Fruit fly (Drosophila melanogaster) whole organism, prepupa: ENCODE results near the gene CG15742.

Source experiments
- CG10669 ChIP-seq: fragments of 200-800 bp; sonication (Bioruptor generic); optimal IDR thresholded peaks from 3 replicates; lab custom pipeline; 2018; ENCODE audit warnings: missing biosample characterization, mild to moderate bottlenecking, missing genetic modification characterization, moderate library complexity
- CG11294 ChIP-seq: fragments of 200-800 bp; sonication (Bioruptor generic); IDR thresholded peaks from 2 replicates; pipeline ENCODE4 v1.3.6; 2022; ENCODE audit warnings: missing biosample characterization, missing genetic modification characterization
- CG11762 ChIP-seq: fragments of 200-800 bp; sonication (Bioruptor generic); optimal IDR thresholded peaks from 3 replicates; lab custom pipeline; 2016; ENCODE audit warnings: missing biosample characterization, missing genetic modification characterization; ENCODE audit not compliant: insufficient read depth
- CG11902 ChIP-seq: fragments of 200-800 bp; sonication (Bioruptor generic); optimal IDR thresholded peaks from 3 replicates; lab custom pipeline; 2016; ENCODE audit warnings: missing biosample characterization, missing genetic modification characterization
- CG15336 ChIP-seq: fragments of 200-800 bp; sonication (Bioruptor generic); IDR thresholded peaks from 2 replicates; pipeline ENCODE4 v1.3.6; 2022; ENCODE audit warnings: missing biosample characterization, missing genetic modification characterization
- CG1621 ChIP-seq: fragments of 200-800 bp; sonication (Bioruptor generic); optimal IDR thresholded peaks from 3 replicates; lab custom pipeline; 2018; ENCODE audit warnings: missing biosample characterization, mild to moderate bottlenecking, missing genetic modification characterization
- CG16779 ChIP-seq: fragments of 200-800 bp; sonication (Bioruptor generic); optimal IDR thresholded peaks from 3 replicates; lab custom pipeline; 2017; ENCODE audit warnings: missing biosample characterization, mild to moderate bottlenecking, missing genetic modification characterization
- CG32006 ChIP-seq: fragments of 200-800 bp; sonication (Bioruptor generic); optimal IDR thresholded peaks from 3 replicates; lab custom pipeline; 2017; ENCODE audit warnings: missing biosample characterization, mild to moderate bottlenecking, missing genetic modification characterization
- CG3919 ChIP-seq: fragments of 200-800 bp; sonication (Bioruptor generic); optimal IDR thresholded peaks from 3 replicates; lab custom pipeline; 2016; ENCODE audit warnings: missing biosample characterization, missing genetic modification characterization
- CG4318 ChIP-seq: fragments of 200-800 bp; sonication (Bioruptor generic); optimal IDR thresholded peaks from 3 replicates; lab custom pipeline; 2017; ENCODE audit warnings: missing biosample characterization, mild to moderate bottlenecking, missing genetic modification characterization
- CG6163 ChIP-seq: fragments of 200-800 bp; sonication (Bioruptor generic); IDR thresholded peaks from 3 replicates; pipeline ENCODE4 v1.3.6; 2022; ENCODE audit warnings: missing biosample characterization, missing genetic modification characterization
- CG6276 ChIP-seq: fragments of 200-800 bp; sonication (Bioruptor generic); optimal IDR thresholded peaks from 2 replicates; lab custom pipeline; 2017; ENCODE audit warnings: missing biosample characterization, mild to moderate bottlenecking, missing genetic modification characterization
- CG6792 ChIP-seq: fragments of 200-800 bp; sonication (Bioruptor generic); optimal IDR thresholded peaks from 3 replicates; lab custom pipeline; 2016; ENCODE audit warnings: missing biosample characterization, missing genetic modification characterization
- CG6808 ChIP-seq: fragments of 200-800 bp; sonication (Bioruptor generic); optimal IDR thresholded peaks from 3 replicates; lab custom pipeline; 2017; ENCODE audit warnings: missing biosample characterization, missing genetic modification characterization, mild to moderate bottlenecking, moderate library complexity, missing genetic modification reagents
- CG7368 ChIP-seq: fragments of 200-800 bp; sonication (Bioruptor generic); optimal IDR thresholded peaks from 3 replicates; lab custom pipeline; 2016; ENCODE audit warnings: missing biosample characterization, missing genetic modification characterization
- CG8119 ChIP-seq: fragments of 200-800 bp; sonication (Bioruptor generic); IDR thresholded peaks from 3 replicates; pipeline ENCODE4 v1.3.6; 2022; ENCODE audit warnings: missing biosample characterization, missing genetic modification characterization
- CG8319 ChIP-seq: fragments of 200-800 bp; sonication (Bioruptor generic); optimal IDR thresholded peaks from 3 replicates; lab custom pipeline; 2016; ENCODE audit warnings: missing biosample characterization, missing genetic modification characterization
- CG8632 ChIP-seq: fragments of 200-800 bp; sonication (Bioruptor generic); optimal IDR thresholded peaks from 3 replicates; lab custom pipeline; 2016; ENCODE audit warnings: missing biosample characterization, missing genetic modification characterization
- CG9139 ChIP-seq: fragments of 200-800 bp; sonication (Bioruptor generic); optimal IDR thresholded peaks from 3 replicates; lab custom pipeline; 2017; ENCODE audit warnings: missing biosample characterization, mild to moderate bottlenecking, missing genetic modification characterization
- Eip75B ChIP-seq: fragments of 200-800 bp; sonication (Bioruptor generic); optimal IDR thresholded peaks from 3 replicates; lab custom pipeline; 2016; ENCODE audit warnings: missing biosample characterization, missing genetic modification characterization
- Eip78C ChIP-seq: fragments of 200-800 bp; sonication (Bioruptor generic); peaks from one replicate; lab custom pipeline; 2016; ENCODE audit warnings: missing biosample characterization, missing genetic modification characterization
- Eip93F ChIP-seq: fragments of 200-800 bp; sonication (Bioruptor generic); optimal IDR thresholded peaks from 2 replicates; lab custom pipeline; 2016; ENCODE audit warnings: missing biosample characterization, mild to moderate bottlenecking, missing genetic modification characterization
- Ets96B ChIP-seq: fragments of 200-800 bp; optimal IDR thresholded peaks from 2 replicates; lab custom pipeline; 2019; ENCODE audit warnings: missing biosample characterization, mild to moderate bottlenecking, missing genetic modification characterization, moderate library complexity
- Gug ChIP-seq: fragments of 200-800 bp; sonication (Bioruptor generic); IDR thresholded peaks from 2 replicates; pipeline ENCODE4 v1.3.6; 2022; ENCODE audit warnings: missing biosample characterization, missing genetic modification characterization
- Hr39 ChIP-seq: fragments of 200-800 bp; sonication (Bioruptor generic); optimal IDR thresholded peaks from 2 replicates; lab custom pipeline; 2016; ENCODE audit warnings: missing biosample characterization, missing genetic modification characterization
- Hr4 ChIP-seq: fragments of 200-800 bp; sonication (Bioruptor generic); optimal IDR thresholded peaks from 3 replicates; lab custom pipeline; 2016; ENCODE audit warnings: missing biosample characterization, missing genetic modification characterization
- Lpt ChIP-seq: fragments of 200-800 bp; sonication (Bioruptor generic); optimal IDR thresholded peaks from 3 replicates; lab custom pipeline; 2016; ENCODE audit warnings: missing biosample characterization, missing genetic modification characterization
- Met ChIP-seq: fragments of 200-800 bp; sonication (Bioruptor generic); optimal IDR thresholded peaks from 3 replicates; lab custom pipeline; 2016; ENCODE audit warnings: missing biosample characterization, missing genetic modification characterization
- OdsH ChIP-seq: fragments of 200-800 bp; sonication (Bioruptor generic); optimal IDR thresholded peaks from 3 replicates; lab custom pipeline; 2016; ENCODE audit warnings: missing biosample characterization, missing genetic modification characterization
- Smox ChIP-seq: fragments of 200-800 bp; sonication (Bioruptor generic); optimal IDR thresholded peaks from 3 replicates; lab custom pipeline; 2016; ENCODE audit warnings: missing biosample characterization, missing genetic modification characterization
- Sox14 ChIP-seq: fragments of 200-800 bp; sonication (Bioruptor generic); optimal IDR thresholded peaks from 3 replicates; lab custom pipeline; 2016; ENCODE audit warnings: missing biosample characterization, missing genetic modification characterization
- Sox15 ChIP-seq: fragments of 200-800 bp; sonication (Bioruptor generic); optimal IDR thresholded peaks from 3 replicates; lab custom pipeline; 2016; ENCODE audit warnings: missing biosample characterization, missing genetic modification characterization
- achi ChIP-seq: fragments of 200-800 bp; sonication (Bioruptor generic); optimal IDR thresholded peaks from 3 replicates; lab custom pipeline; 2016; ENCODE audit warnings: missing biosample characterization, missing genetic modification characterization
- acj6 ChIP-seq: fragments of 200-800 bp; sonication (Bioruptor generic); optimal IDR thresholded peaks from 3 replicates; lab custom pipeline; 2016; ENCODE audit warnings: missing biosample characterization, missing genetic modification characterization
- cyc ChIP-seq: fragments of 200-800 bp; sonication (Bioruptor generic); optimal IDR thresholded peaks from 3 replicates; lab custom pipeline; 2016; ENCODE audit warnings: missing biosample characterization, missing genetic modification characterization
- dac ChIP-seq: fragments of 200-800 bp; sonication (Bioruptor generic); optimal IDR thresholded peaks from 2 replicates; lab custom pipeline; 2017; ENCODE audit warnings: missing biosample characterization, mild to moderate bottlenecking, missing genetic modification characterization
- dsx ChIP-seq: fragments of 200-800 bp; optimal IDR thresholded peaks from 3 replicates; lab custom pipeline; 2019; ENCODE audit warnings: missing biosample characterization, mild to moderate bottlenecking, missing genetic modification characterization, moderate library complexity; ENCODE audit not compliant: poor library complexity, severe bottlenecking
- eg ChIP-seq: fragments of 200-800 bp; sonication (Bioruptor generic); IDR thresholded peaks from 3 replicates; pipeline ENCODE4 v1.3.6; 2022; ENCODE audit warnings: missing biosample characterization, missing genetic modification characterization
- esn ChIP-seq: fragments of 200-800 bp; sonication (Bioruptor generic); optimal IDR thresholded peaks from 2 replicates; lab custom pipeline; 2016; ENCODE audit warnings: missing biosample characterization, mild to moderate bottlenecking, missing genetic modification characterization, moderate library complexity
- fkh ChIP-seq: fragments of 200-800 bp; sonication (Bioruptor generic); optimal IDR thresholded peaks from 3 replicates; lab custom pipeline; 2017; ENCODE audit warnings: missing biosample characterization, mild to moderate bottlenecking, missing genetic modification characterization, moderate library complexity
- lz ChIP-seq: fragments of 200-800 bp; sonication (Bioruptor generic); optimal IDR thresholded peaks from 3 replicates; lab custom pipeline; 2016; ENCODE audit warnings: missing biosample characterization, missing genetic modification characterization
- net ChIP-seq: fragments of 200-800 bp; sonication (Bioruptor generic); optimal IDR thresholded peaks from 3 replicates; lab custom pipeline; 2016; ENCODE audit warnings: missing biosample characterization, missing genetic modification characterization
- ss ChIP-seq, 2 experiments: fragments of 200-800 bp; sonication (Bioruptor generic); optimal IDR thresholded peaks; 2 replicates in 1 of 2; 3 replicates in 1 of 2; lab custom pipeline; 2017 to 2018; ENCODE audit warnings: mild to moderate bottlenecking in 2 of 2, missing biosample characterization in 2 of 2, missing genetic modification characterization in 2 of 2, moderate library complexity in 1 of 2
- svp ChIP-seq: fragments of 200-800 bp; sonication (Bioruptor generic); peaks from one replicate; lab custom pipeline; 2016; ENCODE audit warnings: missing biosample characterization, missing genetic modification characterization
- topi ChIP-seq: fragments of 200-800 bp; sonication (Bioruptor generic); optimal IDR thresholded peaks from 3 replicates; lab custom pipeline; 2016; ENCODE audit warnings: missing biosample characterization, missing genetic modification characterization
- vri ChIP-seq: fragments of 200-800 bp; sonication (Bioruptor generic); optimal IDR thresholded peaks from 3 replicates; lab custom pipeline; 2016; ENCODE audit warnings: missing biosample characterization, mild to moderate bottlenecking, missing genetic modification characterization

CG15742 gene

DNA sequence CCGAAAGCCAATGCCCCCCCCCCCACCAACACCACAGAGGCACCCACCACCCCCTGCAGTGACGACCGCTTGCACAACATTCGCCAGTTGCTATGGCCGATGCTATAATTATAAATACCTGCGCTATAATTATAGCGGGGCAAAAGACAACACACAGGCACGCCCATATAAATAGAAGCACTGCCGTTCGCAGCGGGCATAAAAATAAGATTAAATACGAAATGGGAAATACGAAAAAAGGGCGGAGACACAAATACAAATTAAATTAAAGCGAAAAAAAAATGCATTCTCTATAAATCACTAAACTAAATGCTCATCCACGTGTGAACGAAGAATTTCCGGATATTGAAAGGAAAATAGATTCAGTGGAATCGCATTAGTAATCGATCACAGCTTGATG is 15.1 kb upstream of the CG15742 start:
- TF ChIP-seq CG3919 (GFP tag; lab: Kevin White, UChicago) (no peak), Hr39 (GFP tag; lab: Kevin White, UChicago) (no peak), CG8119 (GFP tag; lab: Robert Waterston, UW) (no peak), CG11762 (no peak), Hr4 (GFP tag; lab: Kevin White, UChicago) (peak; percentile 28), Gug (GFP tag; lab: Robert Waterston, UW) (no peak), eg (peak; percentile 26; the same call in 1 of the 3 replicates), OdsH (GFP tag; lab: Kevin White, UChicago) (no peak), CG10669 (peak; percentile 8), acj6 (GFP tag; lab: Kevin White, UChicago) (peak; percentile 14), Eip78C (GFP tag; lab: Kevin White, UChicago) (peak; percentile 48)

DNA sequence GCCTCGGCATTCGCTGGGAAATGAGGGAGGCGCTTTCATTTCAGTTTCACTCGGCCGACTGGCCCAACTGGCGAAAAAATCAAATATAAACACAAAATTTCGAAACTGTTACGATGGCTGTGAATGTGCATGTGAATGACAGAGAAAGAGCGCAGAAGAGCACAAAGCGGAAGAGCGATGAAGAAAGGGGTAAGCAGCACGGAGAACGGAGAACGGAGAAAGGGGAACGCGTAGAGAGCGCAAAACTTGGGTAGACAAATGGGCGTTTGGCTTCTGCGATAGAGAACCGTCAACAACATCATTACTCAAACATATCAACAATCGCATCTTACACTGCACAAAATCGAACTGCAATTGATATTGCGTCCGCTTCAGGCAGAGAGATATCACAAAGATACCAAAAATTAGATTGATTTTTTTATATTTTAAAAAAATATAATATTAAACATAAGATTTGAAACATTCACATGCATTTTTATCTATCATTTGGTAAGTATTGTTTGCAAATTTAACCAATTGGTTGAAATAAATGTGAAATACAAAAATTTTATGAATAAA is 14.5 kb upstream of the CG15742 start:
- TF ChIP-seq Eip93F (GFP tag; lab: Kevin White, UChicago) (peak; percentile 4), Sox14 (GFP tag; lab: Kevin White, UChicago) (no peak), Gug (GFP tag; lab: Robert Waterston, UW) (peak; percentile 46), CG15336 (GFP tag; lab: Robert Waterston, UW) (peak; percentile 36), CG11294 (GFP tag; lab: Robert Waterston, UW) (0 out of 2 replicates have a peak, but pooled peaks have one; percentile 6), net (GFP tag; lab: Kevin White, UChicago) (no peak), achi (GFP tag; lab: Kevin White, UChicago) (peak; percentile 16), Lpt (GFP tag; lab: Kevin White, UChicago) (peak; percentile 11), dsx (GFP tag; lab: Kevin White, UChicago) (no peak), Eip75B (GFP tag; lab: Kevin White, UChicago) (no peak), cyc (no peak), Eip78C (GFP tag; lab: Kevin White, UChicago) (peak; percentile 33), CG6276 (GFP tag; lab: Kevin White, UChicago) (peak; percentile 4), CG32006 (GFP tag; lab: Kevin White, UChicago) (peak; percentile 63), CG8119 (GFP tag; lab: Robert Waterston, UW) (peak; percentile 20; the same call in 1 of the 3 replicates), topi (no peak), ss (GFP tag; optimal IDR thresholded peaks at IDR 0.05; lab: Kevin White, UChicago) (no peak), CG6808 (GFP tag; lab: Kevin White, UChicago) (no peak), CG9139 (GFP tag; lab: Kevin White, UChicago) (no peak), CG4318 (GFP tag; lab: Kevin White, UChicago) (peak; percentile 21), CG6163 (GFP tag; lab: Robert Waterston, UW) (peak; percentile 55; the same call in 2 of the 3 replicates)

DNA sequence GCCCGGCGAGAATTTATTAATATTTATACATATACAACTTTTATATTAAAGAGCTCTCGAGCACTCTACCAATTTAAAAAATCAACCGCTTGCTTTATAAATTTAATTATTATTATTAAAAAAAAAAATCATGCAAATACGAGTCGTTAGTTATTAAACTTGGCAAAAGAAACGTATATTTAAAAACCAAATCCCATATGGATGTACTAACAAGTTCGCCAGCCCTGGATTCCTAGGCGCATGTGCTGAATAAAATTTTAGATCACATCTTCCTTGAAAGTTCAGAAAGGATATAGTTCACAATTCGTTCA is 417 bp upstream of the CG15742 start, which contains the start of gene comt:
Gene comt, plus strand, starts transcription at position 265 of the 311 bp plus-strand sequence.
- no peak for TF ChIP-seq CG7368 (GFP tag; lab: Kevin White, UChicago)
- TF ChIP-seq acj6 (GFP tag; lab: Kevin White, UChicago) = peak; percentile 60
- TF ChIP-seq CG10669 = no peak
- peak; percentile 76 for TF ChIP-seq eg
- no peak for TF ChIP-seq dsx (GFP tag; lab: Kevin White, UChicago)
- TF ChIP-seq CG8632 (GFP tag; lab: Kevin White, UChicago) = peak; percentile 59
- TF ChIP-seq cyc = peak; percentile 14
- TF ChIP-seq CG15336 (GFP tag; lab: Robert Waterston, UW) = peak; percentile 41
- no peak for TF ChIP-seq Eip75B (GFP tag; lab: Kevin White, UChicago)
- TF ChIP-seq CG6808 (GFP tag; lab: Kevin White, UChicago) = no peak
- TF ChIP-seq Eip93F (GFP tag; lab: Kevin White, UChicago) = peak; percentile 28
- TF ChIP-seq Gug (GFP tag; lab: Robert Waterston, UW) = peak; percentile 38
- no peak for TF ChIP-seq CG11294 (GFP tag; lab: Robert Waterston, UW)
- TF ChIP-seq CG1621 (tag; lab: Kevin White, UChicago) = no peak
- no peak for TF ChIP-seq fkh (GFP tag; lab: Kevin White, UChicago)
- TF ChIP-seq CG6792 (GFP tag; lab: Kevin White, UChicago) = peak; percentile 40
- no peak for TF ChIP-seq CG9139 (GFP tag; lab: Kevin White, UChicago)
- no peak for TF ChIP-seq CG8319 (GFP tag; lab: Kevin White, UChicago)
- TF ChIP-seq vri (GFP tag; lab: Kevin White, UChicago) = peak; percentile 8
- no peak for TF ChIP-seq CG11902 (GFP tag; lab: Kevin White, UChicago)
- peak; percentile 19 for TF ChIP-seq Ets96B (tag; lab: Kevin White, UChicago)
- no peak for TF ChIP-seq CG3919 (GFP tag; lab: Kevin White, UChicago)
- TF ChIP-seq CG6276 (GFP tag; lab: Kevin White, UChicago) = no peak
- TF ChIP-seq esn (GFP tag; lab: Kevin White, UChicago) = peak; percentile 47
- TF ChIP-seq lz (GFP tag; lab: Kevin White, UChicago) = no peak
- no peak for TF ChIP-seq CG16779 (tag; lab: Kevin White, UChicago)
- no peak for TF ChIP-seq Smox (GFP tag; lab: Kevin White, UChicago)
- no peak for TF ChIP-seq Sox15 (GFP tag; lab: Kevin White, UChicago)
- no peak for TF ChIP-seq svp (GFP tag; lab: Kevin White, UChicago)
- TF ChIP-seq dac (GFP tag; lab: Kevin White, UChicago) = no peak
- no peak for TF ChIP-seq Met (GFP tag; lab: Kevin White, UChicago)
